Worm (Caenorhabditis elegans) whole organism, late embryonic: ENCODE measurements around the gene F57B9.1.

Experiments used
- C38D4.7 ChIP-seq: fragments of 200-800 bp; sonication (Bioruptor generic); optimal IDR thresholded peaks from 2 replicates; lab custom pipeline; 2018; ENCODE audit warnings: mild to moderate bottlenecking, missing genetic modification characterization, moderate library complexity, missing compliant biosample characterization
- ama-1 ChIP-seq: fragments of 150-350 bp; optimal IDR thresholded peaks from 2 replicates; lab custom pipeline; 2014
- ceh-19 ChIP-seq: fragments of 200-800 bp; sonication (Bioruptor generic); optimal IDR thresholded peaks from 2 replicates; lab custom pipeline; 2018; ENCODE audit warnings: mild to moderate bottlenecking, missing genetic modification characterization, missing compliant biosample characterization
- ceh-34 ChIP-seq: sonication (generic microtip); optimal IDR thresholded peaks from 2 replicates; lab custom pipeline; 2016; ENCODE audit warnings: mild to moderate bottlenecking, missing genetic modification characterization, missing compliant biosample characterization
- gmeb-2 ChIP-seq: sonication (generic microtip); optimal IDR thresholded peaks from 2 replicates; lab custom pipeline; 2016; ENCODE audit warnings: missing genetic modification characterization, inconsistent platforms, missing compliant biosample characterization
- pha-4 ChIP-seq: fragments of 150-350 bp; optimal IDR thresholded peaks from 2 replicates; lab custom pipeline; 2018; ENCODE audit warnings: missing biosample characterization, missing genetic modification reagents, missing genetic modification characterization
- pqm-1 ChIP-seq: sonication (generic microtip); optimal IDR thresholded peaks from 2 replicates; lab custom pipeline; 2016; ENCODE audit warnings: missing genetic modification characterization, missing compliant biosample characterization
- unc-55 ChIP-seq: sonication (generic microtip); optimal IDR thresholded peaks from 2 replicates; lab custom pipeline; 2017; ENCODE audit warnings: missing biosample characterization, missing genetic modification reagents, missing genetic modification characterization

DNA sequence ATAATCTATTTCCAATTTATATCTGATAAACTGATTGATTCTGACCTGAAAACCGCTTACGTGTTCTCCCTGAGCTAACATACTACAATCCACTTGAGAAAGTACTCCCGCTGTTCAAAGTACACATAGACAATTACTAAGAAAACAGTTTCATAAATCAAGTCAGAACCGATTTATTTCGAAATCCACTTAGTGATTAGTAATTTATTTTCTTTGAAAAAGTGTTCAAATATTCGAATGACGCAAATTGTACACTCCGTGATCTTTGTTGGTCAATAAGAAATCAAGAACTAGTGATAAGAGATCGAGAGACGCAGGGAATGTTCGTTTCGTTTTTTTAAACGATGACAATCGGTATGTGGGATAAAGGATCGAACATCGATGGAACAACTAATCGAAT is 30.6 kb downstream of the F57B9.1 start:
- no peak for TF ChIP-seq gmeb-2
- no peak for TF ChIP-seq ama-1 (lab: Kevin White, UChicago)
- TF ChIP-seq pha-4: no peak
- no peak for TF ChIP-seq ceh-34 (tag; lab: Kevin White, UChicago)
- no peak for TF ChIP-seq ceh-19 (GFP tag; lab: Kevin White, UChicago)
- TF ChIP-seq unc-55 (GFP tag; lab: Kevin White, UChicago): no peak
- no peak for TF ChIP-seq C38D4.7 (GFP tag; lab: Kevin White, UChicago)
- no peak for TF ChIP-seq pqm-1 (tag; lab: Kevin White, UChicago)
